Worm (Caenorhabditis elegans) whole organism, midembryonic: Measurements from ENCODE around the gene lap-1.

Experiments
- T22C8.4 ChIP-seq: fragments of 200-800 bp; sonication (Bioruptor generic); IDR thresholded peaks from 2 replicates; pipeline ENCODE4 v1.3.6; 2022; ENCODE audit warnings: missing genetic modification characterization, missing compliant biosample characterization
- cog-1 ChIP-seq: sonication (generic microtip); optimal IDR thresholded peaks from 2 replicates; lab custom pipeline; 2016; ENCODE audit warnings: missing genetic modification characterization, missing compliant biosample characterization
- flt-1 ChIP-seq: fragments of 200-800 bp; sonication (Bioruptor generic); IDR thresholded peaks from 2 replicates; pipeline ENCODE4 v1.3.6; 2022; ENCODE audit warnings: missing genetic modification characterization, missing compliant biosample characterization
- klf-2 ChIP-seq: fragments of 200-800 bp; sonication (Bioruptor generic); conservative IDR thresholded peaks from 2 replicates; pipeline ENCODE4 v1.3.6; 2022; ENCODE audit warnings: missing genetic modification reagents, missing genetic modification characterization, missing compliant biosample characterization
- med-1 ChIP-seq: sonication (generic microtip); optimal IDR thresholded peaks from 2 replicates; lab custom pipeline; 2017; ENCODE audit warnings: missing genetic modification characterization, mild to moderate bottlenecking, missing compliant biosample characterization, antibody characterized with exemption, missing genetic modification reagents; ENCODE audit not compliant: insufficient read depth
- ref-1 ChIP-seq: fragments of 200-800 bp; sonication (Bioruptor generic); conservative IDR thresholded peaks from 2 replicates; pipeline ENCODE4 v1.3.6; 2022; ENCODE audit warnings: missing genetic modification reagents, missing genetic modification characterization, missing compliant biosample characterization
- tab-1 ChIP-seq: fragments of 200-800 bp; sonication (Bioruptor generic); IDR thresholded peaks from 2 replicates; pipeline ENCODE4 v1.3.6; 2022; ENCODE audit warnings: missing genetic modification characterization, missing compliant biosample characterization
- ztf-23 ChIP-seq: fragments of 200-800 bp; sonication (Bioruptor generic); IDR thresholded peaks from 2 replicates; pipeline ENCODE4 v1.3.6; 2022; ENCODE audit warnings: missing genetic modification reagents, missing genetic modification characterization, missing compliant biosample characterization
- ztf-29 ChIP-seq: fragments of 200-800 bp; sonication (Bioruptor generic); IDR thresholded peaks from 2 replicates; pipeline ENCODE4 v1.3.6; 2022; ENCODE audit warnings: missing genetic modification reagents, missing genetic modification characterization, missing compliant biosample characterization

lap-1 gene

DNA sequence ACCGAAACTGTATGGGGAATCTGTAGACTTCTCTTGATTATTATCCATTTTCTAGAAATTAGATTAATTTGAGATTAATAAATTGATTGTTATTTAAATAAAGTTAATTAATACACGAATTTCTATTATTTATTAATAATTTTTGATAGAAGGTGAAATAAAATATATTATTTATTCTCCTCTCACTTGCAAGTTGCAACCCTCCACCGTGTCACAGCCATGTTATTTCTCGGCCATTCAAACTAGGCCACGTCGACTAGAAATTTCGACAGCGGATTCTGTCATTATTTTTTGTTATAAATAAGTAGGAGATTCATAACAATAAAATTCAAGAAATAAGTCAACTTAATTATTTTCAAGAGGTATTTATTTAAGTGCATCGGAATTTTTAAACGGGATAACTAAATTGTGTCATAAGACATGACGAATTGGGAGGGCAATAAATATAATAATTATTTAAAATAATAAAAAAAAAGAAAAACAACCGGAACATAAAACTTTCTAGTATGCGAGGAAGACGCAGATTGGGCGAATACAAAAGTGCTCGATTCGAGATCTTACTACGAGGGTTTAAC, 41.9 kb upstream of the lap-1 start, which contains the start of gene ufbp-1:
Gene ufbp-1, minus strand, starts transcription at position 51 of the 575 bp plus-strand sequence.
- TF ChIP-seq flt-1 (GFP tag; lab: Robert Waterston, UW) (0 out of 2 replicates have a peak, but pooled peaks have one; percentile 23), tab-1 (GFP tag; lab: Robert Waterston, UW) (no peak)

DNA sequence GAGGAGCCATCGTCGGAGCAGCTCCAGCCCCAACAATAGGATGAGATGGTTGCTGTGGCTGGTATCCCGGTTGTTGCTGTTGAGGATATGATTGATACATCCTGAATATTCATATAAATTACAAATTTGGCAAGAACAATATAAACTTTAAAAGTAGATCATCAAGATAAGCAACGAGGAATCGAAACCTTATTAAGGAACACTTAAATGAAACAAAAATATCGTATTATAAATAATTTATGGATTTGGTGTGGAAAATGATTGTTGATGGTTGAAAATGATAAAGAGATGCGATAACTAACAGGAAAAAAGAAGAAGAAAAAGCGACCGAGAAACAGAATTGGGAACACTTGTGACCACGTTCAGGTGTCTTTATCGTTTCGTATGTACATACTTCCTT, 37.6 kb upstream of the lap-1 start, which contains the start of gene pqn-96:
Gene pqn-96, minus strand, starts transcription at position 101 of the 400 bp plus-strand sequence.
- TF ChIP-seq flt-1 (GFP tag; lab: Robert Waterston, UW) = no peak
- TF ChIP-seq T22C8.4 (GFP tag; lab: Robert Waterston, UW) = no peak
- no peak for TF ChIP-seq ztf-29 (GFP tag; lab: Robert Waterston, UW)
- no peak for TF ChIP-seq med-1 (GFP tag; lab: Kevin White, UChicago)
- no peak for TF ChIP-seq klf-2 (GFP tag; lab: Robert Waterston, UW)
- TF ChIP-seq ztf-23 (GFP tag; lab: Robert Waterston, UW) = no peak
- no peak for TF ChIP-seq cog-1 (tag; lab: Kevin White, UChicago)
- no peak for TF ChIP-seq ref-1 (GFP tag; lab: Robert Waterston, UW)
- TF ChIP-seq tab-1 (GFP tag; lab: Robert Waterston, UW) = no peak

DNA sequence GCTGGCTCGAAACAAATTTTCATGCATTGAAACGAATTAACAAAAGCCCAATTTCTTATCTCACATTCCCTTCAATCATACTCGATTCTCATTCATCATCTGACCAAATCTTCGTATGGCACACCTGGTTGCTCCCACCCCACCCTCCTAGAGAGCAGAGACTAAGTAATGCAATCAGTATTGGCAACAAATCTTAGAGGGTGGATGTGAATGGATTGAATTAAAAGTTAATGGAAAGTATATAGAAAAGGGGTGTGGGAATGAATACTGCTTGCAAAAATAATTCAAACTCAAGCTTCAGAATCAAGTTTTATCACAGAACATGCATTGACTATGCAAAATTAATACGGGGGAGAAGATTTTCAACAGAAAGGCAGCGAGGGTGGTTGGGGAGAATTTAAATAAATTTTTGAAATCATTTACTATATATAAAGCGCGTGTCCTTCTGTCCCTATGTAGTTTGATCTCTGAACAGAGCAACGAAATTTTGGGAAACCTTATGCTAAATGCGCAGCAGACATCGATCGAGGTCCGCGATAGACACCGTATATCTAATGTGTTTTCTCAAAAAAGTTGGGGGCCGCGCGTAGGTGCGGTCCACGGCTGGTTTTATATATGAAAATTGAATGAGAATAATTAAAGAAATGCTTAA, 36.2 kb upstream of the lap-1 start:
- TF ChIP-seq ztf-29 (GFP tag; lab: Robert Waterston, UW) (no peak), ztf-23 (GFP tag; lab: Robert Waterston, UW) (no peak), flt-1 (GFP tag; lab: Robert Waterston, UW) (no peak), klf-2 (GFP tag; lab: Robert Waterston, UW) (no peak), tab-1 (GFP tag; lab: Robert Waterston, UW) (no peak), T22C8.4 (GFP tag; lab: Robert Waterston, UW) (no peak), med-1 (GFP tag; lab: Kevin White, UChicago) (no peak), ref-1 (GFP tag; lab: Robert Waterston, UW) (no peak), cog-1 (tag; lab: Kevin White, UChicago) (no peak)

DNA sequence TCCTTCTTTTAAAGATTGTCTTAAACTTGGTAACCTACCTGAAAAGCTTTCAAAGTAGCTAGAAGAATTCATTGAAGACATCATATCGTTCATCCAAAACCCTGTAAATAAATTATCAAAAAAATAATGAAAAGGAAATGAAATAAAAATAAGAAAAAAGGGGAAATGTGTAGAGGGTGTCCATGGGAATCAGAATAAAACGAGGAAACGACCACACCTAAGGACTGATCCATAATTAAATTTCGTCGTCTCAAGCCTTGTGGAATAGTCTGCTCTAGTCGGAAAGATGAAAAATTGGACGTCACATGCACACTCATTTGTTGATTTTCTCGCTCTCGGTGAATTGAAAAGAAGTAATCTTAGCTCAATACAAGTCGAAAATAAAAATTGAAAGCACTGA, 33.3 kb upstream of the lap-1 start, which contains the start of gene ZK1236.9:
Gene ZK1236.9, minus strand, starts transcription at position 101 of the 400 bp plus-strand sequence.
- TF ChIP-seq med-1 (GFP tag; lab: Kevin White, UChicago) (no peak), T22C8.4 (GFP tag; lab: Robert Waterston, UW) (no peak), tab-1 (GFP tag; lab: Robert Waterston, UW) (no peak), cog-1 (tag; lab: Kevin White, UChicago) (no peak), klf-2 (GFP tag; lab: Robert Waterston, UW) (no peak), ref-1 (GFP tag; lab: Robert Waterston, UW) (no peak), ztf-29 (GFP tag; lab: Robert Waterston, UW) (no peak), ztf-23 (GFP tag; lab: Robert Waterston, UW) (no peak), flt-1 (GFP tag; lab: Robert Waterston, UW) (no peak)

DNA sequence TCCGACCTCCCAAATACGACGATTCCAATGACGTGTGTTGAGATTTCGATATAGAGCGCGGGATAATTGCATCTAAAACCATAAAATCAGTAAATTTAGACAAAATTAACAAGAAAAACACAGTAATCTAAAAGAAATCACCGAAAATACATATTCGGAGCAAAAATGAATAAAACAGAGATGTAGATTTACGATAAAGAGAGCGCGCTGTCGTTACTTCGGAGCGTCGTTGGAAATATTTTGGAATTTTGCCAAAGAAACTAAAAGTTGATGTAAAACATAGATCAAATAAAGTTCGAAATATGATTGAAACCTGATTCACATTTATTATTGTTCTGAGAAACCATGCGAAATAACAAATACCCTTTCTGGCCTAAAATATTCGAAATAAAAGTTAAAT, 30.4 kb upstream of the lap-1 start, which contains the start of gene ZK1236.5:
Gene ZK1236.5, minus strand, starts transcription at position 72 of the 400 bp plus-strand sequence.
- TF ChIP-seq flt-1 (GFP tag; lab: Robert Waterston, UW) (no peak), ref-1 (GFP tag; lab: Robert Waterston, UW) (no peak), ztf-23 (GFP tag; lab: Robert Waterston, UW) (no peak), med-1 (GFP tag; lab: Kevin White, UChicago) (no peak), tab-1 (GFP tag; lab: Robert Waterston, UW) (no peak), ztf-29 (GFP tag; lab: Robert Waterston, UW) (no peak)

DNA sequence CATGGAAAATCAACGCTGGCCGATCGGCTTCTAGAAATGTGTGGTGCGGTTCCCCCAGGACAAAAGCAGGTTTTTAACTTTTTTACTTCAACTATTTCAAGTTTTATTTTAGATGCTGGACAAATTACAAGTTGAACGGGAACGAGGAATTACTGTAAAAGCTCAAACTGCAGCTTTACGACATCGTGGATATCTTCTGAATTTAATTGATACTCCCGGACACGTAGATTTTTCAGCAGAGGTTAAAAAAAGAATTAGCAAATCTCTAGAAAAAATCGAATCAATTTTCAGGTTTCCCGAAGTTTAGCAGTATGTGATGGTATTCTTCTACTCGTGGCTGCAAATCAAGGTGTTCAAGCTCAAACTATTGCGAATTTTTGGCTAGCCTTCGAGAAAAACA, 27.8 kb upstream of the lap-1 start:
- TF ChIP-seq ztf-23 (GFP tag; lab: Robert Waterston, UW) = no peak
- TF ChIP-seq med-1 (GFP tag; lab: Kevin White, UChicago) = no peak
- no peak for TF ChIP-seq cog-1 (tag; lab: Kevin White, UChicago)
- TF ChIP-seq klf-2 (GFP tag; lab: Robert Waterston, UW) = no peak
- no peak for TF ChIP-seq flt-1 (GFP tag; lab: Robert Waterston, UW)
- TF ChIP-seq ref-1 (GFP tag; lab: Robert Waterston, UW) = no peak
- no peak for TF ChIP-seq T22C8.4 (GFP tag; lab: Robert Waterston, UW)
- TF ChIP-seq ztf-29 (GFP tag; lab: Robert Waterston, UW) = no peak
- TF ChIP-seq tab-1 (GFP tag; lab: Robert Waterston, UW) = no peak

DNA sequence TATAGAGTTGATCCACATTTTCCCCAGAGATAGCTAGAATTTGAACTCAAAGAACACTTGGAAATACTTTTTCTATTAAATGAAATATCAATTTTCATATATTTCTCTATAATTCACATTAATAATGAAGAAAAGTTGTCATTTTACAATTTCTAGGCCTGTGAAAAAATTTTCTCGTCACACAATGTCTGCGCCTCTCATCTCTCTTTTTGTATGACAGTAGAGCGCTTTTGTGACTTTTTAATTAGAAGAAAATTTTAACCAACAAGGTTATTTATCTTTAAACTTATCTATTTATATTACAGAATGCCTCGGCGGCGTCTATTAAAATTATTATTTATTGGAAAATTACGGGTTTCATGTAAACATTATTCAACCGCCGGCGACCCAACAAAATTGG, 27.3 kb upstream of the lap-1 start, which contains the start of gene ZK1236.1:
Gene ZK1236.1, plus strand, starts transcription at position 263 of the 400 bp plus-strand sequence.
- TF ChIP-seq med-1 (GFP tag; lab: Kevin White, UChicago) (no peak), T22C8.4 (GFP tag; lab: Robert Waterston, UW) (no peak), cog-1 (tag; lab: Kevin White, UChicago) (no peak), flt-1 (GFP tag; lab: Robert Waterston, UW) (no peak), ref-1 (GFP tag; lab: Robert Waterston, UW) (no peak), klf-2 (GFP tag; lab: Robert Waterston, UW) (no peak), ztf-29 (GFP tag; lab: Robert Waterston, UW) (no peak), ztf-23 (GFP tag; lab: Robert Waterston, UW) (no peak), tab-1 (GFP tag; lab: Robert Waterston, UW) (no peak)

DNA sequence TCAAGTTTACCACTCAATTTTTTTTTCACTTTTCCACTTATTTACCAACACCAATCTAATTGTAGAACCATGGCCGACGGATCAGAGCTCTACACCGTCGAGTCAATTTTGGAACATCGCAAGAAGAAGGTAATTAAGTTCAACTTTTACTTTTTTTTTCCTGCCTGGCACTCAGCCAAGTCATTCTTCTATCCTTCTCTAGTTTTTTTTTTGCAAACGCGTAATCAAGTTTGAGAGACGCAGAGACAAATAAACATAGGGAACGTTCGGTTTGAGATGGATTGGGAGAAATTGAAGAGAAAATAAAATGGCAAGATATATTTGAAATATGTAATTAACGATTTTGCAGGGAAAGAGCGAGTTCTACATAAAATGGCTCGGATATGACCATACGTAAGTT, 24.5 kb upstream of the lap-1 start, which contains the start of gene cec-1:
Gene cec-1, plus strand, starts transcription at position 63 of the 400 bp plus-strand sequence.
- no peak for TF ChIP-seq tab-1 (GFP tag; lab: Robert Waterston, UW)
- no peak for TF ChIP-seq cog-1 (tag; lab: Kevin White, UChicago)
- TF ChIP-seq klf-2 (GFP tag; lab: Robert Waterston, UW) = no peak
- TF ChIP-seq ztf-29 (GFP tag; lab: Robert Waterston, UW) = no peak
- no peak for TF ChIP-seq T22C8.4 (GFP tag; lab: Robert Waterston, UW)
- no peak for TF ChIP-seq flt-1 (GFP tag; lab: Robert Waterston, UW)
- TF ChIP-seq ref-1 (GFP tag; lab: Robert Waterston, UW) = no peak
- TF ChIP-seq med-1 (GFP tag; lab: Kevin White, UChicago) = no peak
- no peak for TF ChIP-seq ztf-23 (GFP tag; lab: Robert Waterston, UW)
